Worm (Caenorhabditis elegans) whole organism, L3 larva: ENCODE measurements around the gene dhc-4.
A peak's percentile ranks its signal among the peaks of the same experiment; 100 is the strongest.

Experiments
- R02D3.7 ChIP-seq: fragments of 150-350 bp; optimal IDR thresholded peaks from 2 replicates; lab custom pipeline; 2014; ENCODE audit warnings: missing biosample characterization, missing genetic modification characterization
- ZK546.5 ChIP-seq: sonication (generic microtip); optimal IDR thresholded peaks from 2 replicates; lab custom pipeline; 2017; ENCODE audit warnings: missing biosample characterization, missing genetic modification characterization
- aly-2 ChIP-seq: fragments of 150-350 bp; optimal IDR thresholded peaks from 2 replicates; lab custom pipeline; 2014; ENCODE audit warnings: missing biosample characterization, missing genetic modification characterization
- ceh-16 ChIP-seq: sonication (generic microtip); optimal IDR thresholded peaks from 2 replicates; lab custom pipeline; 2017; ENCODE audit warnings: missing biosample characterization, missing genetic modification characterization
- ceh-28 ChIP-seq: fragments of 150-350 bp; optimal IDR thresholded peaks from 2 replicates; lab custom pipeline; 2014; ENCODE audit warnings: missing biosample characterization, missing genetic modification reagents, missing genetic modification characterization
- ceh-9 ChIP-seq: sonication (generic microtip); optimal IDR thresholded peaks from 2 replicates; lab custom pipeline; 2018; ENCODE audit warnings: missing biosample characterization, missing genetic modification characterization
- egl-27 ChIP-seq: sonication (generic microtip); optimal IDR thresholded peaks from 4 replicates; lab custom pipeline; 2017; ENCODE audit warnings: missing biosample characterization, missing genetic modification reagents, missing genetic modification characterization
- egl-5 ChIP-seq: fragments of 150-350 bp; optimal IDR thresholded peaks from 2 replicates; lab custom pipeline; 2017; ENCODE audit warnings: missing biosample characterization, missing genetic modification reagents, missing genetic modification characterization, inconsistent platforms
- elt-1 ChIP-seq: fragments of 150-350 bp; optimal IDR thresholded peaks from 2 replicates; lab custom pipeline; 2014; ENCODE audit warnings: missing biosample characterization, missing genetic modification characterization
- elt-3 ChIP-seq, 3 experiments: fragments of 150-350 bp in 1 of 3; sonication (generic microtip) in 2 of 3; optimal IDR thresholded peaks; 2 replicates in 2 of 3; 4 replicates in 1 of 3; lab custom pipeline; 2014 to 2017; ENCODE audit warnings: missing biosample characterization in 3 of 3, missing genetic modification characterization in 3 of 3
- eor-1 ChIP-seq, 2 experiments: fragments of 150-350 bp; optimal IDR thresholded peaks; 2 replicates each; lab custom pipeline; 2014 to 2018; ENCODE audit warnings: missing biosample characterization in 2 of 2, missing genetic modification characterization in 2 of 2
- fkh-10 ChIP-seq: sonication (generic microtip); optimal IDR thresholded peaks from 2 replicates; lab custom pipeline; 2017; ENCODE audit warnings: missing biosample characterization, missing genetic modification reagents, missing genetic modification characterization
- fkh-2 ChIP-seq: fragments of 150-350 bp; optimal IDR thresholded peaks from 2 replicates; lab custom pipeline; 2014; ENCODE audit warnings: missing biosample characterization, missing genetic modification reagents, missing genetic modification characterization
- fos-1 ChIP-seq: fragments of 150-350 bp; optimal IDR thresholded peaks from 2 replicates; lab custom pipeline; 2014; ENCODE audit warnings: missing biosample characterization, missing genetic modification characterization
- hmg-11 ChIP-seq: sonication (generic microtip); optimal IDR thresholded peaks from 2 replicates; lab custom pipeline; 2016; ENCODE audit warnings: missing genetic modification characterization, missing compliant biosample characterization
- jun-1 ChIP-seq: fragments of 150-350 bp; optimal IDR thresholded peaks from 2 replicates; lab custom pipeline; 2014; ENCODE audit warnings: missing biosample characterization, missing genetic modification reagents, missing genetic modification characterization
- lin-15B ChIP-seq: fragments of 150-350 bp; optimal IDR thresholded peaks from 2 replicates; lab custom pipeline; 2014; ENCODE audit warnings: missing biosample characterization, missing genetic modification characterization
- lin-39 ChIP-seq: fragments of 150-350 bp; optimal IDR thresholded peaks from 2 replicates; lab custom pipeline; 2018; ENCODE audit warnings: missing biosample characterization, missing genetic modification reagents, missing genetic modification characterization
- lsy-12 ChIP-seq: sonication (generic microtip); optimal IDR thresholded peaks from 2 replicates; lab custom pipeline; 2016; ENCODE audit warnings: mild to moderate bottlenecking, missing genetic modification characterization, missing compliant biosample characterization
- mdl-1 ChIP-seq: fragments of 150-350 bp; optimal IDR thresholded peaks from 2 replicates; lab custom pipeline; 2014; ENCODE audit warnings: missing biosample characterization, missing genetic modification characterization
- mml-1 ChIP-seq: fragments of 150-350 bp; sonication (generic microtip); optimal IDR thresholded peaks from 3 replicates; lab custom pipeline; 2014; ENCODE audit warnings: missing biosample characterization, missing genetic modification characterization
- nfya-1 ChIP-seq: sonication (generic microtip); optimal IDR thresholded peaks from 2 replicates; lab custom pipeline; 2017; ENCODE audit warnings: missing genetic modification characterization, mild to moderate bottlenecking, missing compliant biosample characterization, antibody characterized with exemption, moderate library complexity; ENCODE audit not compliant: insufficient read depth
- nhr-11 ChIP-seq: fragments of 150-350 bp; optimal IDR thresholded peaks from 2 replicates; lab custom pipeline; 2014; ENCODE audit warnings: missing biosample characterization, missing genetic modification characterization
- nhr-12 ChIP-seq: fragments of 150-350 bp; optimal IDR thresholded peaks from 2 replicates; lab custom pipeline; 2014; ENCODE audit warnings: missing biosample characterization, missing genetic modification characterization
- nhr-23 ChIP-seq: fragments of 150-350 bp; optimal IDR thresholded peaks from 2 replicates; lab custom pipeline; 2014; ENCODE audit warnings: missing biosample characterization, missing genetic modification reagents, missing genetic modification characterization
- nhr-25 ChIP-seq: sonication (generic microtip); optimal IDR thresholded peaks from 2 replicates; lab custom pipeline; 2017; ENCODE audit warnings: missing biosample characterization, missing genetic modification characterization
- nhr-28 ChIP-seq: fragments of 150-350 bp; optimal IDR thresholded peaks from 2 replicates; lab custom pipeline; 2014; ENCODE audit warnings: missing biosample characterization, missing genetic modification characterization
- nhr-43 ChIP-seq: sonication (generic microtip); optimal IDR thresholded peaks from 2 replicates; lab custom pipeline; 2016; ENCODE audit warnings: mild to moderate bottlenecking, missing genetic modification characterization, missing compliant biosample characterization; ENCODE audit not compliant: poor library complexity, severe bottlenecking
- nhr-67 ChIP-seq: fragments of 150-350 bp; optimal IDR thresholded peaks from 2 replicates; lab custom pipeline; 2014; ENCODE audit warnings: missing biosample characterization, missing genetic modification characterization
- pha-4 ChIP-seq: fragments of 150-350 bp; optimal IDR thresholded peaks from 2 replicates; lab custom pipeline; 2014; ENCODE audit warnings: missing biosample characterization, missing genetic modification reagents, missing genetic modification characterization
- pqm-1 ChIP-seq: fragments of 150-350 bp; optimal IDR thresholded peaks from 2 replicates; lab custom pipeline; 2017; ENCODE audit warnings: missing biosample characterization, missing genetic modification characterization, inconsistent platforms
- sea-2 ChIP-seq: fragments of 150-350 bp; sonication (generic microtip); optimal IDR thresholded peaks from 4 replicates; lab custom pipeline; 2014; ENCODE audit warnings: missing biosample characterization, missing genetic modification reagents, missing genetic modification characterization
- skn-1 ChIP-seq: fragments of 150-350 bp; optimal IDR thresholded peaks from 2 replicates; lab custom pipeline; 2014; ENCODE audit warnings: missing biosample characterization, missing genetic modification characterization
- snpc-4 ChIP-seq: fragments of 150-350 bp; optimal IDR thresholded peaks from 2 replicates; lab custom pipeline; 2014; ENCODE audit warnings: missing biosample characterization, missing genetic modification characterization
- tbx-2 ChIP-seq: sonication (generic microtip); optimal IDR thresholded peaks from 2 replicates; lab custom pipeline; 2016; ENCODE audit warnings: mild to moderate bottlenecking, missing genetic modification characterization, missing compliant biosample characterization
- unc-39 ChIP-seq: sonication (generic microtip); optimal IDR thresholded peaks from 4 replicates; lab custom pipeline; 2017; ENCODE audit warnings: missing biosample characterization, missing genetic modification characterization
- zag-1 ChIP-seq: fragments of 150-350 bp; optimal IDR thresholded peaks from 2 replicates; lab custom pipeline; 2014; ENCODE audit warnings: missing biosample characterization, missing genetic modification characterization
- ztf-11 ChIP-seq: fragments of 150-350 bp; optimal IDR thresholded peaks from 2 replicates; lab custom pipeline; 2014; ENCODE audit warnings: missing biosample characterization, missing genetic modification characterization
- ztf-4 ChIP-seq: fragments of 150-350 bp; optimal IDR thresholded peaks from 2 replicates; lab custom pipeline; 2014; ENCODE audit warnings: missing biosample characterization, missing genetic modification characterization

dhc-4 gene

ce11 chrIII:10989491-10990032 lies 19.8 kb downstream of the dhc-4 start (continued):
- TF ChIP-seq ceh-28 (tag; lab: Kevin White, UChicago) (peak; percentile 88), fkh-10 (GFP tag; lab: Kevin White, UChicago) (peak; percentile 50), R02D3.7 (tag; lab: Kevin White, UChicago) (peak; percentile 86), skn-1 (tag; lab: Kevin White, UChicago) (peak; percentile 58), nhr-28 (tag; lab: Kevin White, UChicago) (no peak), jun-1 (peak; percentile 89), elt-1 (tag; lab: Kevin White, UChicago) (peak; percentile 40), pha-4 (tag; lab: Kevin White, UChicago) (peak; percentile 94), snpc-4 (tag; lab: Kevin White, UChicago) (peak; percentile 100), egl-27 (peak; percentile 77), ztf-11 (tag; lab: Kevin White, UChicago) (peak; percentile 43), lin-39 (tag; lab: Kevin White, UChicago) (peak; percentile 92), nhr-12 (no peak), aly-2 (tag; lab: Kevin White, UChicago) (peak; percentile 88), unc-39 (tag; lab: Kevin White, UChicago) (peak; percentile 67), ceh-16 (tag; lab: Kevin White, UChicago) (peak; percentile 57), ZK546.5 (tag; lab: Kevin White, UChicago) (no peak), nhr-25 (tag; lab: Kevin White, UChicago) (peak; percentile 95)

ce11 chrIII:10994085-10994484 lies 24.3 kb downstream of the dhc-4 start:
- TF ChIP-seq ztf-4 (no peak), ztf-11 (tag; lab: Kevin White, UChicago) (no peak), elt-1 (tag; lab: Kevin White, UChicago) (no peak), lsy-12 (tag; lab: Kevin White, UChicago) (no peak)

ce11 chrIII:10995156-10995555 lies 25.4 kb downstream of the dhc-4 start, which contains the start of gene dmsr-5:
Gene dmsr-5, minus strand, starts transcription at chrIII:10995256.
- TF ChIP-seq pqm-1 (tag; lab: Kevin White, UChicago) = no peak
- TF ChIP-seq nhr-12 = no peak
- no peak for TF ChIP-seq ceh-9
- no peak for TF ChIP-seq mml-1
- TF ChIP-seq ZK546.5 (tag; lab: Kevin White, UChicago) = no peak
- no peak for TF ChIP-seq nhr-23 (tag; lab: Kevin White, UChicago)

ce11 chrIII:11002808-11003207 lies 33.1 kb downstream of the dhc-4 start:
- TF ChIP-seq nfya-1 = no peak
- TF ChIP-seq zag-1 (tag; lab: Kevin White, UChicago) = no peak

- no peak for TF ChIP-seq mml-1
- no peak for TF ChIP-seq elt-3 (tag; optimal IDR thresholded peaks at IDR 0.05; lab: Kevin White, UChicago)
- no peak for TF ChIP-seq elt-1 (tag; lab: Kevin White, UChicago)
- no peak for TF ChIP-seq mdl-1 (tag; lab: Kevin White, UChicago)
- no peak for TF ChIP-seq eor-1 (tag; optimal IDR thresholded peaks at IDR 0.05; lab: Kevin White, UChicago)
- no peak for TF ChIP-seq ztf-11 (tag; lab: Kevin White, UChicago)
- peak; percentile 91 for TF ChIP-seq lin-39 (tag; lab: Kevin White, UChicago)
- peak; percentile 83 for TF ChIP-seq snpc-4 (tag; lab: Kevin White, UChicago)
- peak; percentile 83 for TF ChIP-seq nhr-23 (tag; lab: Kevin White, UChicago)
- TF ChIP-seq fkh-10 (GFP tag; lab: Kevin White, UChicago) = no peak
- peak; percentile 76 for TF ChIP-seq hmg-11 (tag; lab: Kevin White, UChicago)
- TF ChIP-seq ceh-16 (tag; lab: Kevin White, UChicago) = no peak
- peak; percentile 32 for TF ChIP-seq egl-5 (tag; lab: Kevin White, UChicago)
- peak; percentile 48 for TF ChIP-seq ceh-28 (tag; lab: Kevin White, UChicago)
- no peak for TF ChIP-seq ceh-9
- no peak for TF ChIP-seq fos-1
- no peak for TF ChIP-seq nhr-12
- no peak for TF ChIP-seq sea-2 (GFP tag; lab: Kevin White, UChicago)
- TF ChIP-seq lin-15B (tag; lab: Kevin White, UChicago) = peak; percentile 96
- no peak for TF ChIP-seq nhr-67 (tag; lab: Kevin White, UChicago)
- TF ChIP-seq ZK546.5 (tag; lab: Kevin White, UChicago) = no peak
- no peak for TF ChIP-seq lsy-12 (tag; lab: Kevin White, UChicago)
- TF ChIP-seq nfya-1 = peak; percentile 91
- TF ChIP-seq aly-2 (tag; lab: Kevin White, UChicago) = no peak
- no peak for TF ChIP-seq unc-39 (tag; lab: Kevin White, UChicago)
- TF ChIP-seq R02D3.7 (tag; lab: Kevin White, UChicago) = peak; percentile 62
- TF ChIP-seq nhr-11 (tag; lab: Kevin White, UChicago) = no peak
- TF ChIP-seq tbx-2 (tag; lab: Kevin White, UChicago) = no peak
- no peak for TF ChIP-seq fkh-2 (tag; lab: Kevin White, UChicago)
- peak; percentile 17 for TF ChIP-seq pqm-1 (tag; lab: Kevin White, UChicago)
- TF ChIP-seq zag-1 (tag; lab: Kevin White, UChicago) = no peak
- TF ChIP-seq skn-1 (tag; lab: Kevin White, UChicago) = peak; percentile 88
- peak; percentile 66 for TF ChIP-seq nhr-43
- peak; percentile 75 for TF ChIP-seq nhr-25 (tag; lab: Kevin White, UChicago)
Measured at ce11 chrIII:11007552-11008272, 38.0 kb downstream of the dhc-4 start, which contains the start of the genes fipr-17 and Y48A6B.3. Gene fipr-17, minus strand, starts transcription at chrIII:11007602. Gene Y48A6B.3, plus strand, starts transcription at chrIII:11008222.
